Fruit fly (Drosophila melanogaster) whole organism, prepupa: ENCODE measurements around the gene CG6231.

Source experiments
- Blimp-1 ChIP-seq: fragments of 200-800 bp; sonication (Bioruptor generic); optimal IDR thresholded peaks from 3 replicates; lab custom pipeline; 2017; ENCODE audit warnings: missing biosample characterization, missing genetic modification characterization, mild to moderate bottlenecking, moderate library complexity, missing genetic modification reagents
- CG10631 ChIP-seq: fragments of 200-800 bp; sonication (Bioruptor generic); optimal IDR thresholded peaks from 2 replicates; lab custom pipeline; 2016; ENCODE audit warnings: missing biosample characterization, missing genetic modification characterization
- CG10669 ChIP-seq: fragments of 200-800 bp; sonication (Bioruptor generic); optimal IDR thresholded peaks from 3 replicates; lab custom pipeline; 2018; ENCODE audit warnings: missing biosample characterization, mild to moderate bottlenecking, missing genetic modification characterization, moderate library complexity
- CG11294 ChIP-seq: fragments of 200-800 bp; sonication (Bioruptor generic); IDR thresholded peaks from 2 replicates; pipeline ENCODE4 v1.3.6; 2022; ENCODE audit warnings: missing biosample characterization, missing genetic modification characterization
- CG11762 ChIP-seq: fragments of 200-800 bp; sonication (Bioruptor generic); optimal IDR thresholded peaks from 3 replicates; lab custom pipeline; 2016; ENCODE audit warnings: missing biosample characterization, missing genetic modification characterization; ENCODE audit not compliant: insufficient read depth
- CG15336 ChIP-seq: fragments of 200-800 bp; sonication (Bioruptor generic); IDR thresholded peaks from 2 replicates; pipeline ENCODE4 v1.3.6; 2022; ENCODE audit warnings: missing biosample characterization, missing genetic modification characterization
- CG1621 ChIP-seq: fragments of 200-800 bp; sonication (Bioruptor generic); optimal IDR thresholded peaks from 3 replicates; lab custom pipeline; 2018; ENCODE audit warnings: missing biosample characterization, mild to moderate bottlenecking, missing genetic modification characterization
- CG16779 ChIP-seq: fragments of 200-800 bp; sonication (Bioruptor generic); optimal IDR thresholded peaks from 3 replicates; lab custom pipeline; 2017; ENCODE audit warnings: missing biosample characterization, mild to moderate bottlenecking, missing genetic modification characterization
- CG3032 ChIP-seq: fragments of 200-800 bp; optimal IDR thresholded peaks from 2 replicates; lab custom pipeline; 2019; ENCODE audit warnings: missing biosample characterization, mild to moderate bottlenecking, missing genetic modification characterization, moderate library complexity
- CG3919 ChIP-seq: fragments of 200-800 bp; sonication (Bioruptor generic); optimal IDR thresholded peaks from 3 replicates; lab custom pipeline; 2016; ENCODE audit warnings: missing biosample characterization, missing genetic modification characterization
- CG6163 ChIP-seq: fragments of 200-800 bp; sonication (Bioruptor generic); IDR thresholded peaks from 3 replicates; pipeline ENCODE4 v1.3.6; 2022; ENCODE audit warnings: missing biosample characterization, missing genetic modification characterization
- CG6276 ChIP-seq: fragments of 200-800 bp; sonication (Bioruptor generic); optimal IDR thresholded peaks from 2 replicates; lab custom pipeline; 2017; ENCODE audit warnings: missing biosample characterization, mild to moderate bottlenecking, missing genetic modification characterization
- CG6792 ChIP-seq: fragments of 200-800 bp; sonication (Bioruptor generic); optimal IDR thresholded peaks from 3 replicates; lab custom pipeline; 2016; ENCODE audit warnings: missing biosample characterization, missing genetic modification characterization
- CG6808 ChIP-seq: fragments of 200-800 bp; sonication (Bioruptor generic); optimal IDR thresholded peaks from 3 replicates; lab custom pipeline; 2017; ENCODE audit warnings: missing biosample characterization, missing genetic modification characterization, mild to moderate bottlenecking, moderate library complexity, missing genetic modification reagents
- CG6854 ChIP-seq: fragments of 200-800 bp; sonication (Bioruptor generic); optimal IDR thresholded peaks from 2 replicates; lab custom pipeline; 2017; ENCODE audit warnings: missing biosample characterization, mild to moderate bottlenecking, missing genetic modification characterization
- CG7368 ChIP-seq: fragments of 200-800 bp; sonication (Bioruptor generic); optimal IDR thresholded peaks from 3 replicates; lab custom pipeline; 2016; ENCODE audit warnings: missing biosample characterization, missing genetic modification characterization
- CG8119 ChIP-seq: fragments of 200-800 bp; sonication (Bioruptor generic); IDR thresholded peaks from 3 replicates; pipeline ENCODE4 v1.3.6; 2022; ENCODE audit warnings: missing biosample characterization, missing genetic modification characterization
- CG8319 ChIP-seq: fragments of 200-800 bp; sonication (Bioruptor generic); optimal IDR thresholded peaks from 3 replicates; lab custom pipeline; 2016; ENCODE audit warnings: missing biosample characterization, missing genetic modification characterization
- CG8632 ChIP-seq: fragments of 200-800 bp; sonication (Bioruptor generic); optimal IDR thresholded peaks from 3 replicates; lab custom pipeline; 2016; ENCODE audit warnings: missing biosample characterization, missing genetic modification characterization
- CG9139 ChIP-seq: fragments of 200-800 bp; sonication (Bioruptor generic); optimal IDR thresholded peaks from 3 replicates; lab custom pipeline; 2017; ENCODE audit warnings: missing biosample characterization, mild to moderate bottlenecking, missing genetic modification characterization
- Eip75B ChIP-seq: fragments of 200-800 bp; sonication (Bioruptor generic); optimal IDR thresholded peaks from 3 replicates; lab custom pipeline; 2016; ENCODE audit warnings: missing biosample characterization, missing genetic modification characterization
- Eip78C ChIP-seq: fragments of 200-800 bp; sonication (Bioruptor generic); peaks from one replicate; lab custom pipeline; 2016; ENCODE audit warnings: missing biosample characterization, missing genetic modification characterization
- Eip93F ChIP-seq: fragments of 200-800 bp; sonication (Bioruptor generic); optimal IDR thresholded peaks from 2 replicates; lab custom pipeline; 2016; ENCODE audit warnings: missing biosample characterization, mild to moderate bottlenecking, missing genetic modification characterization
- Ets96B ChIP-seq: fragments of 200-800 bp; optimal IDR thresholded peaks from 2 replicates; lab custom pipeline; 2019; ENCODE audit warnings: missing biosample characterization, mild to moderate bottlenecking, missing genetic modification characterization, moderate library complexity
- Gug ChIP-seq: fragments of 200-800 bp; sonication (Bioruptor generic); IDR thresholded peaks from 2 replicates; pipeline ENCODE4 v1.3.6; 2022; ENCODE audit warnings: missing biosample characterization, missing genetic modification characterization
- Hr38 ChIP-seq: sonication (Bioruptor generic); optimal IDR thresholded peaks from 2 replicates; lab custom pipeline; 2016; ENCODE audit warnings: missing biosample characterization, missing genetic modification characterization
- Hr39 ChIP-seq: fragments of 200-800 bp; sonication (Bioruptor generic); optimal IDR thresholded peaks from 2 replicates; lab custom pipeline; 2016; ENCODE audit warnings: missing biosample characterization, missing genetic modification characterization
- Hr4 ChIP-seq: fragments of 200-800 bp; sonication (Bioruptor generic); optimal IDR thresholded peaks from 3 replicates; lab custom pipeline; 2016; ENCODE audit warnings: missing biosample characterization, missing genetic modification characterization
- Lpt ChIP-seq: fragments of 200-800 bp; sonication (Bioruptor generic); optimal IDR thresholded peaks from 3 replicates; lab custom pipeline; 2016; ENCODE audit warnings: missing biosample characterization, missing genetic modification characterization
- Met ChIP-seq: fragments of 200-800 bp; sonication (Bioruptor generic); optimal IDR thresholded peaks from 3 replicates; lab custom pipeline; 2016; ENCODE audit warnings: missing biosample characterization, missing genetic modification characterization
- OdsH ChIP-seq: fragments of 200-800 bp; sonication (Bioruptor generic); optimal IDR thresholded peaks from 3 replicates; lab custom pipeline; 2016; ENCODE audit warnings: missing biosample characterization, missing genetic modification characterization
- Smox ChIP-seq: fragments of 200-800 bp; sonication (Bioruptor generic); optimal IDR thresholded peaks from 3 replicates; lab custom pipeline; 2016; ENCODE audit warnings: missing biosample characterization, missing genetic modification characterization
- Sox102F ChIP-seq: fragments of 200-800 bp; sonication (Bioruptor generic); optimal IDR thresholded peaks from 2 replicates; lab custom pipeline; 2016; ENCODE audit warnings: missing biosample characterization, mild to moderate bottlenecking, missing genetic modification characterization
- Sox14 ChIP-seq: fragments of 200-800 bp; sonication (Bioruptor generic); optimal IDR thresholded peaks from 3 replicates; lab custom pipeline; 2016; ENCODE audit warnings: missing biosample characterization, missing genetic modification characterization
- achi ChIP-seq: fragments of 200-800 bp; sonication (Bioruptor generic); optimal IDR thresholded peaks from 3 replicates; lab custom pipeline; 2016; ENCODE audit warnings: missing biosample characterization, missing genetic modification characterization
- cyc ChIP-seq: fragments of 200-800 bp; sonication (Bioruptor generic); optimal IDR thresholded peaks from 3 replicates; lab custom pipeline; 2016; ENCODE audit warnings: missing biosample characterization, missing genetic modification characterization
- dac ChIP-seq: fragments of 200-800 bp; sonication (Bioruptor generic); optimal IDR thresholded peaks from 2 replicates; lab custom pipeline; 2017; ENCODE audit warnings: missing biosample characterization, mild to moderate bottlenecking, missing genetic modification characterization
- dsx ChIP-seq: fragments of 200-800 bp; optimal IDR thresholded peaks from 3 replicates; lab custom pipeline; 2019; ENCODE audit warnings: missing biosample characterization, mild to moderate bottlenecking, missing genetic modification characterization, moderate library complexity; ENCODE audit not compliant: poor library complexity, severe bottlenecking
- eg ChIP-seq: fragments of 200-800 bp; sonication (Bioruptor generic); IDR thresholded peaks from 3 replicates; pipeline ENCODE4 v1.3.6; 2022; ENCODE audit warnings: missing biosample characterization, missing genetic modification characterization
- esn ChIP-seq: fragments of 200-800 bp; sonication (Bioruptor generic); optimal IDR thresholded peaks from 2 replicates; lab custom pipeline; 2016; ENCODE audit warnings: missing biosample characterization, mild to moderate bottlenecking, missing genetic modification characterization, moderate library complexity
- fd85E ChIP-seq: fragments of 200-800 bp; sonication (Bioruptor generic); optimal IDR thresholded peaks from 3 replicates; lab custom pipeline; 2016; ENCODE audit warnings: missing biosample characterization, missing genetic modification characterization
- fkh ChIP-seq: fragments of 200-800 bp; sonication (Bioruptor generic); optimal IDR thresholded peaks from 3 replicates; lab custom pipeline; 2017; ENCODE audit warnings: missing biosample characterization, mild to moderate bottlenecking, missing genetic modification characterization, moderate library complexity
- lz ChIP-seq: fragments of 200-800 bp; sonication (Bioruptor generic); optimal IDR thresholded peaks from 3 replicates; lab custom pipeline; 2016; ENCODE audit warnings: missing biosample characterization, missing genetic modification characterization
- net ChIP-seq: fragments of 200-800 bp; sonication (Bioruptor generic); optimal IDR thresholded peaks from 3 replicates; lab custom pipeline; 2016; ENCODE audit warnings: missing biosample characterization, missing genetic modification characterization
- salr ChIP-seq, 2 experiments: fragments of 200-800 bp; sonication (Bioruptor generic); optimal IDR thresholded peaks; 3 replicates each; lab custom pipeline; 2016 to 2018; ENCODE audit warnings: missing biosample characterization in 2 of 2, missing genetic modification characterization in 2 of 2, mild to moderate bottlenecking in 1 of 2
- topi ChIP-seq: fragments of 200-800 bp; sonication (Bioruptor generic); optimal IDR thresholded peaks from 3 replicates; lab custom pipeline; 2016; ENCODE audit warnings: missing biosample characterization, missing genetic modification characterization
- vri ChIP-seq: fragments of 200-800 bp; sonication (Bioruptor generic); optimal IDR thresholded peaks from 3 replicates; lab custom pipeline; 2016; ENCODE audit warnings: missing biosample characterization, mild to moderate bottlenecking, missing genetic modification characterization

CG6231 gene

dm6 chr3R:19634649-19635048, 2.1 kb upstream of the CG6231 start, which contains the start of gene CG34138:
TSS of gene CG34138 (plus strand) at chr3R:19634949.
- TF ChIP-seq lz (GFP tag; lab: Kevin White, UChicago) (no peak), dac (GFP tag; lab: Kevin White, UChicago) (no peak), CG11762 (GFP tag; lab: Kevin White, UChicago) (no peak), achi (GFP tag; lab: Kevin White, UChicago) (no peak), CG8319 (GFP tag; lab: Kevin White, UChicago) (no peak), eg (GFP tag; lab: Robert Waterston, UW) (no peak), Sox14 (GFP tag; lab: Kevin White, UChicago) (no peak), Lpt (GFP tag; lab: Kevin White, UChicago) (no peak), CG10631 (GFP tag; lab: Kevin White, UChicago) (no peak), CG8119 (GFP tag; lab: Robert Waterston, UW) (no peak)

- peak in 1 of 2 experiments; percentile 2 for TF ChIP-seq salr (GFP tag; optimal IDR thresholded peaks at IDR 0.05; lab: Kevin White, UChicago)
- peak; percentile 15 for TF ChIP-seq Ets96B (tag; lab: Kevin White, UChicago)
- TF ChIP-seq Eip75B (GFP tag; lab: Kevin White, UChicago) = no peak
- TF ChIP-seq dac (GFP tag; lab: Kevin White, UChicago) = no peak
- TF ChIP-seq lz (GFP tag; lab: Kevin White, UChicago) = no peak
- TF ChIP-seq CG3032 = peak; percentile 1
- no peak for TF ChIP-seq CG11294 (GFP tag; lab: Robert Waterston, UW)
- TF ChIP-seq CG9139 = no peak
- no peak for TF ChIP-seq CG8319 (GFP tag; lab: Kevin White, UChicago)
- TF ChIP-seq achi (GFP tag; lab: Kevin White, UChicago) = no peak
- TF ChIP-seq Smox (GFP tag; lab: Kevin White, UChicago) = no peak
- no peak for TF ChIP-seq OdsH (GFP tag; lab: Kevin White, UChicago)
- no peak for TF ChIP-seq CG8632 (GFP tag; lab: Kevin White, UChicago)
- no peak for TF ChIP-seq CG6792 (GFP tag; lab: Kevin White, UChicago)
- TF ChIP-seq CG7368 (GFP tag; lab: Kevin White, UChicago) = no peak
- no peak for TF ChIP-seq vri
- no peak for TF ChIP-seq CG6854 (GFP tag; lab: Kevin White, UChicago)
- no peak for TF ChIP-seq CG6163 (GFP tag; lab: Robert Waterston, UW)
- no peak for TF ChIP-seq Met (GFP tag; lab: Kevin White, UChicago)
- no peak for TF ChIP-seq topi (GFP tag; lab: Kevin White, UChicago)
- 0 out of 2 replicates have a peak, but pooled peaks have one; percentile 15 for TF ChIP-seq CG15336
- no peak for TF ChIP-seq Hr4 (GFP tag; lab: Kevin White, UChicago)
- no peak for TF ChIP-seq dsx (GFP tag; lab: Kevin White, UChicago)
- no peak for TF ChIP-seq fd85E (GFP tag; lab: Kevin White, UChicago)
- TF ChIP-seq CG6808 (GFP tag; lab: Kevin White, UChicago) = no peak
- TF ChIP-seq CG1621 (tag; lab: Kevin White, UChicago) = no peak
- no peak for TF ChIP-seq net (GFP tag; lab: Kevin White, UChicago)
- TF ChIP-seq CG16779 (tag; lab: Kevin White, UChicago) = no peak
- TF ChIP-seq esn (GFP tag; lab: Kevin White, UChicago) = no peak
- TF ChIP-seq Gug (GFP tag; lab: Robert Waterston, UW) = no peak
- no peak for TF ChIP-seq Lpt (GFP tag; lab: Kevin White, UChicago)
- TF ChIP-seq fkh = no peak
- peak; percentile 18 for TF ChIP-seq CG6276
- no peak for TF ChIP-seq CG10669 (GFP tag; lab: Kevin White, UChicago)
- no peak for TF ChIP-seq Sox102F (GFP tag; lab: Kevin White, UChicago)
- no peak for TF ChIP-seq Hr38 (GFP tag; lab: Kevin White, UChicago)
- TF ChIP-seq cyc (GFP tag; lab: Kevin White, UChicago) = no peak
- no peak for TF ChIP-seq Eip93F (GFP tag; lab: Kevin White, UChicago)
- TF ChIP-seq CG8119 (GFP tag; lab: Robert Waterston, UW) = no peak
- TF ChIP-seq Blimp-1 (GFP tag; lab: Kevin White, UChicago) = no peak
- peak; percentile 28 for TF ChIP-seq CG3919 (GFP tag; lab: Kevin White, UChicago)
- TF ChIP-seq CG11762 (GFP tag; lab: Kevin White, UChicago) = peak; percentile 26
- TF ChIP-seq Hr39 (GFP tag; lab: Kevin White, UChicago) = no peak
- TF ChIP-seq Eip78C (GFP tag; lab: Kevin White, UChicago) = peak; percentile 49
- no peak for TF ChIP-seq Sox14 (GFP tag; lab: Kevin White, UChicago)
Measured at dm6 chr3R:19627792-19628522, 4.6 kb downstream of the CG6231 start.
